Worm (Caenorhabditis elegans) whole organism, mixed stage, embryonic: ENCODE results near the gene cic-1.

Experiments used
- M03D4.4 ChIP-seq: sonication (generic microtip); optimal IDR thresholded peaks from 2 replicates; lab custom pipeline; 2017; ENCODE audit warnings: mild to moderate bottlenecking, missing genetic modification characterization, missing compliant biosample characterization
- blmp-1 ChIP-seq: fragments of 150-350 bp; optimal IDR thresholded peaks from 2 replicates; lab custom pipeline; 2014; ENCODE audit warnings: missing biosample characterization, missing genetic modification characterization
- ceh-39 ChIP-seq: fragments of 150-350 bp; optimal IDR thresholded peaks from 2 replicates; lab custom pipeline; 2014; ENCODE audit warnings: missing biosample characterization, missing genetic modification characterization
- ceh-43 ChIP-seq: fragments of 200-800 bp; sonication (Bioruptor generic); optimal IDR thresholded peaks from 2 replicates; lab custom pipeline; 2018; ENCODE audit warnings: mild to moderate bottlenecking, missing genetic modification characterization, moderate library complexity, missing compliant biosample characterization
- ceh-83 ChIP-seq: fragments of 200-800 bp; sonication (Bioruptor generic); optimal IDR thresholded peaks from 2 replicates; lab custom pipeline; 2018; ENCODE audit warnings: mild to moderate bottlenecking, missing genetic modification characterization, missing compliant biosample characterization
- ces-1 ChIP-seq: fragments of 150-350 bp; optimal IDR thresholded peaks from 2 replicates; lab custom pipeline; 2014; ENCODE audit warnings: missing biosample characterization, missing genetic modification reagents, missing genetic modification characterization
- drap-1 ChIP-seq: fragments of 200-800 bp; sonication (Bioruptor generic); optimal IDR thresholded peaks from 3 replicates; lab custom pipeline; 2018; ENCODE audit warnings: mild to moderate bottlenecking, missing genetic modification characterization, missing compliant biosample characterization
- flh-1 ChIP-seq: fragments of 200-800 bp; sonication (Bioruptor generic); optimal IDR thresholded peaks from 2 replicates; lab custom pipeline; 2018; ENCODE audit warnings: mild to moderate bottlenecking, missing genetic modification characterization, moderate library complexity, missing compliant biosample characterization
- ham-2 ChIP-seq: fragments of 200-800 bp; sonication (Bioruptor generic); optimal IDR thresholded peaks from 2 replicates; lab custom pipeline; 2018; ENCODE audit warnings: mild to moderate bottlenecking, missing genetic modification characterization, missing compliant biosample characterization
- hlh-1 ChIP-seq: fragments of 150-350 bp; optimal IDR thresholded peaks from 2 replicates; lab custom pipeline; 2014; ENCODE audit warnings: missing biosample characterization, missing genetic modification reagents, missing genetic modification characterization
- lin-13 ChIP-seq: fragments of 150-350 bp; optimal IDR thresholded peaks from 2 replicates; lab custom pipeline; 2014; ENCODE audit warnings: missing biosample characterization, missing genetic modification characterization
- lin-32 ChIP-seq: fragments of 200-800 bp; sonication (Bioruptor generic); optimal IDR thresholded peaks from 2 replicates; lab custom pipeline; 2018; ENCODE audit warnings: mild to moderate bottlenecking, missing genetic modification characterization, missing compliant biosample characterization
- lsy-2 ChIP-seq: fragments of 150-350 bp; optimal IDR thresholded peaks from 2 replicates; lab custom pipeline; 2014; ENCODE audit warnings: missing biosample characterization, missing genetic modification characterization
- mab-5 ChIP-seq: fragments of 150-350 bp; optimal IDR thresholded peaks from 2 replicates; lab custom pipeline; 2014; ENCODE audit warnings: missing biosample characterization, missing genetic modification characterization
- mep-1 ChIP-seq: fragments of 150-350 bp; optimal IDR thresholded peaks from 2 replicates; lab custom pipeline; 2017; ENCODE audit warnings: missing biosample characterization, missing genetic modification reagents, missing genetic modification characterization, inconsistent platforms
- mls-2 ChIP-seq: sonication (generic microtip); optimal IDR thresholded peaks from 2 replicates; lab custom pipeline; 2016; ENCODE audit warnings: mild to moderate bottlenecking, missing genetic modification characterization, moderate library complexity, missing compliant biosample characterization
- nhr-12 ChIP-seq: fragments of 150-350 bp; optimal IDR thresholded peaks from 2 replicates; lab custom pipeline; 2014; ENCODE audit warnings: missing biosample characterization, missing genetic modification characterization
- nhr-2 ChIP-seq: fragments of 150-350 bp; optimal IDR thresholded peaks from 2 replicates; lab custom pipeline; 2014; ENCODE audit warnings: missing biosample characterization, missing genetic modification characterization
- nhr-237 ChIP-seq: fragments of 150-350 bp; optimal IDR thresholded peaks from 2 replicates; lab custom pipeline; 2014; ENCODE audit warnings: missing biosample characterization, missing genetic modification characterization
- nhr-76 ChIP-seq: sonication (generic microtip); optimal IDR thresholded peaks from 2 replicates; lab custom pipeline; 2017; ENCODE audit warnings: missing biosample characterization, missing genetic modification characterization
- pha-4 ChIP-seq: fragments of 150-350 bp; optimal IDR thresholded peaks from 2 replicates; lab custom pipeline; 2018; ENCODE audit warnings: missing biosample characterization, missing genetic modification reagents, missing genetic modification characterization
- sem-2 ChIP-seq: fragments of 200-800 bp; sonication (Bioruptor generic); optimal IDR thresholded peaks from 2 replicates; lab custom pipeline; 2018; ENCODE audit warnings: mild to moderate bottlenecking, missing genetic modification characterization, missing compliant biosample characterization
- snpc-4 ChIP-seq: fragments of 150-350 bp; optimal IDR thresholded peaks from 2 replicates; lab custom pipeline; 2014; ENCODE audit warnings: missing biosample characterization, missing genetic modification characterization
- sptf-1 ChIP-seq: sonication (generic microtip); optimal IDR thresholded peaks from 2 replicates; lab custom pipeline; 2017; ENCODE audit warnings: mild to moderate bottlenecking, missing genetic modification characterization, moderate library complexity, missing compliant biosample characterization
- tbx-8 ChIP-seq: fragments of 200-800 bp; sonication (Bioruptor generic); optimal IDR thresholded peaks from 2 replicates; lab custom pipeline; 2018; ENCODE audit warnings: mild to moderate bottlenecking, missing genetic modification characterization, moderate library complexity, missing compliant biosample characterization
- unc-120 ChIP-seq: sonication (generic microtip); optimal IDR thresholded peaks from 2 replicates; lab custom pipeline; 2017; ENCODE audit warnings: missing genetic modification characterization, missing compliant biosample characterization; ENCODE audit not compliant: poor library complexity, severe bottlenecking
- unc-39 ChIP-seq: fragments of 150-350 bp; optimal IDR thresholded peaks from 2 replicates; lab custom pipeline; 2014; ENCODE audit warnings: missing biosample characterization, missing genetic modification characterization
- zip-8 ChIP-seq: fragments of 150-350 bp; optimal IDR thresholded peaks from 2 replicates; lab custom pipeline; 2014; ENCODE audit warnings: missing biosample characterization, missing genetic modification characterization
- ztf-11 ChIP-seq: fragments of 150-350 bp; optimal IDR thresholded peaks from 2 replicates; lab custom pipeline; 2014; ENCODE audit warnings: missing biosample characterization, missing genetic modification characterization

Gene cic-1

ce11 chrIII:2418981-2419380 lies 18.0 kb upstream of the cic-1 start:
- TF ChIP-seq nhr-237 (tag; lab: Kevin White, UChicago) (no peak), mls-2 (tag; lab: Kevin White, UChicago) (no peak)

ce11 chrIII:2418159-2418658 lies 17.2 kb upstream of the cic-1 start, which contains the start of the genes W04B5.5 and W04B5.3:
TSS of gene W04B5.5 (minus strand) at chrIII:2418209.
TSS of gene W04B5.3 (plus strand) at chrIII:2418514.
- TF ChIP-seq ceh-39 (tag; lab: Kevin White, UChicago) (no peak), lsy-2 (tag; lab: Kevin White, UChicago) (peak; percentile 59), sptf-1 (tag; lab: Kevin White, UChicago) (peak; percentile 13), ceh-43 (GFP tag; lab: Kevin White, UChicago) (no peak), sem-2 (GFP tag; lab: Kevin White, UChicago) (no peak), drap-1 (GFP tag; lab: Kevin White, UChicago) (no peak), lin-32 (GFP tag; lab: Kevin White, UChicago) (no peak), ham-2 (GFP tag; lab: Kevin White, UChicago) (no peak), nhr-237 (tag; lab: Kevin White, UChicago) (peak; percentile 23), nhr-76 (tag; lab: Kevin White, UChicago) (no peak), M03D4.4 (no peak), lin-13 (tag; lab: Kevin White, UChicago) (peak; percentile 52), mep-1 (tag; lab: Kevin White, UChicago) (peak; percentile 66), ces-1 (peak; percentile 48), unc-120 (tag; lab: Kevin White, UChicago) (peak; percentile 50), hlh-1 (tag; lab: Kevin White, UChicago) (peak; percentile 22), snpc-4 (tag; lab: Kevin White, UChicago) (no peak), nhr-12 (tag; lab: Kevin White, UChicago) (no peak)
- TF ChIP-seq, all 35 proteins: peak for 8

- TF ChIP-seq drap-1 (GFP tag; lab: Kevin White, UChicago) (no peak), nhr-2 (tag; lab: Kevin White, UChicago) (no peak), blmp-1 (tag; lab: Kevin White, UChicago) (no peak), mep-1 (tag; lab: Kevin White, UChicago) (no peak), ztf-11 (tag; lab: Kevin White, UChicago) (no peak), mab-5 (no peak), unc-120 (tag; lab: Kevin White, UChicago) (no peak), unc-39 (tag; lab: Kevin White, UChicago) (no peak), nhr-76 (tag; lab: Kevin White, UChicago) (no peak), flh-1 (no peak), tbx-8 (GFP tag; lab: Kevin White, UChicago) (no peak), lin-13 (tag; lab: Kevin White, UChicago) (no peak), ceh-39 (tag; lab: Kevin White, UChicago) (no peak), ceh-83 (GFP tag; lab: Kevin White, UChicago) (no peak)
Observed at ce11 chrIII:2410925-2411450, 10.0 kb upstream of the cic-1 start, which contains the start of gene mrpl-30. TSS of gene mrpl-30 (minus strand) at chrIII:2410975.

- TF ChIP-seq lin-13 (tag; lab: Kevin White, UChicago) = peak; percentile 9
- no peak for TF ChIP-seq ces-1
- peak; percentile 53 for TF ChIP-seq lsy-2 (tag; lab: Kevin White, UChicago)
- TF ChIP-seq, all 35 proteins: peak for 2
Observed at ce11 chrIII:2393666-2394154, 7.3 kb downstream of the cic-1 start.

- no peak for TF ChIP-seq M03D4.4
- peak; percentile 76 for TF ChIP-seq ces-1
Observed at ce11 chrIII:2391704-2392103, 9.3 kb downstream of the cic-1 start.

ce11 chrIII:2386483-2386882 lies 14.5 kb downstream of the cic-1 start, which contains the start of gene H14E04.3:
TSS of gene H14E04.3 (minus strand) at chrIII:2386583.
- TF ChIP-seq ceh-39 (tag; lab: Kevin White, UChicago) = no peak
- no peak for TF ChIP-seq sptf-1 (tag; lab: Kevin White, UChicago)
- no peak for TF ChIP-seq ceh-83 (GFP tag; lab: Kevin White, UChicago)
- TF ChIP-seq lsy-2 (tag; lab: Kevin White, UChicago) = no peak
- no peak for TF ChIP-seq zip-8
- no peak for TF ChIP-seq nhr-76 (tag; lab: Kevin White, UChicago)
- TF ChIP-seq mls-2 (tag; lab: Kevin White, UChicago) = no peak
- no peak for TF ChIP-seq pha-4 (tag; lab: Kevin White, UChicago)
- TF ChIP-seq mep-1 (tag; lab: Kevin White, UChicago) = no peak
- no peak for TF ChIP-seq ztf-11 (tag; lab: Kevin White, UChicago)
- TF ChIP-seq ces-1 = no peak
- TF ChIP-seq unc-39 (tag; lab: Kevin White, UChicago) = no peak
